Worm (Caenorhabditis elegans) whole organism, late embryonic: Measurements from ENCODE around the gene F21D9.3.

Experiments
- ama-1 ChIP-seq: fragments of 150-350 bp; optimal IDR thresholded peaks from 2 replicates; lab custom pipeline; 2014
- ceh-6 ChIP-seq: fragments of 200-800 bp; sonication (Bioruptor generic); optimal IDR thresholded peaks from 2 replicates; lab custom pipeline; 2018; ENCODE audit warnings: mild to moderate bottlenecking, missing genetic modification characterization, missing compliant biosample characterization
- elt-2 ChIP-seq: sonication (generic microtip); optimal IDR thresholded peaks from 2 replicates; lab custom pipeline; 2016; ENCODE audit warnings: missing genetic modification reagents, missing genetic modification characterization, missing compliant biosample characterization
- eyg-1 ChIP-seq: sonication (generic microtip); optimal IDR thresholded peaks from 2 replicates; lab custom pipeline; 2016; ENCODE audit warnings: missing genotype, missing genetic modification characterization, missing compliant biosample characterization
- fkh-6 ChIP-seq: sonication (generic microtip); optimal IDR thresholded peaks from 2 replicates; lab custom pipeline; 2016; ENCODE audit warnings: missing genetic modification characterization, missing compliant biosample characterization
- gmeb-2 ChIP-seq: sonication (generic microtip); optimal IDR thresholded peaks from 2 replicates; lab custom pipeline; 2016; ENCODE audit warnings: missing genetic modification characterization, inconsistent platforms, missing compliant biosample characterization
- hlh-13 ChIP-seq: fragments of 200-800 bp; sonication (Bioruptor generic); optimal IDR thresholded peaks from 2 replicates; lab custom pipeline; 2018; ENCODE audit warnings: mild to moderate bottlenecking, missing genetic modification characterization, missing compliant biosample characterization
- lin-11 ChIP-seq: fragments of 200-800 bp; sonication (Bioruptor generic); optimal IDR thresholded peaks from 2 replicates; lab custom pipeline; 2018; ENCODE audit warnings: mild to moderate bottlenecking, missing genetic modification characterization, missing compliant biosample characterization
- pqm-1 ChIP-seq: sonication (generic microtip); optimal IDR thresholded peaks from 2 replicates; lab custom pipeline; 2016; ENCODE audit warnings: missing genetic modification characterization, missing compliant biosample characterization

- TF ChIP-seq ceh-6, result no peak
- TF ChIP-seq fkh-6, result no peak
- no peak for TF ChIP-seq ama-1
- no peak for TF ChIP-seq hlh-13 (GFP tag; lab: Kevin White, UChicago)
- TF ChIP-seq eyg-1, result no peak
- no peak for TF ChIP-seq pqm-1 (tag; lab: Kevin White, UChicago)
- no peak for TF ChIP-seq gmeb-2
- no peak for TF ChIP-seq lin-11
- no peak for TF ChIP-seq elt-2 (tag; lab: Kevin White, UChicago)
These were observed 39.2 kb upstream of the F21D9.3 start, which contains the start of gene F55C9.6 for ce11 chrV:19296723-19297122.
